Worm (Caenorhabditis elegans) whole organism, L2 larva: ENCODE measurements around the gene Y37D8A.25.

Experiments used
- sem-4 ChIP-seq: fragments of 150-350 bp; optimal IDR thresholded peaks from 2 replicates; lab custom pipeline; 2014; ENCODE audit warnings: missing biosample characterization, missing genetic modification reagents, missing genetic modification characterization
- sma-3 ChIP-seq: sonication (generic microtip); optimal IDR thresholded peaks from 2 replicates; lab custom pipeline; 2016; ENCODE audit warnings: missing genetic modification reagents, missing genetic modification characterization, missing compliant biosample characterization
- unc-62 ChIP-seq: fragments of 150-350 bp; optimal IDR thresholded peaks from 2 replicates; lab custom pipeline; 2014; ENCODE audit warnings: missing biosample characterization, missing genetic modification reagents, missing genetic modification characterization

ce11 chrIII:12831696-12832095, 11.6 kb upstream of the Y37D8A.25 start:
- no peak for TF ChIP-seq sem-4 (tag; lab: Kevin White, UChicago)
- no peak for TF ChIP-seq sma-3 (GFP tag; lab: Kevin White, UChicago)
- no peak for TF ChIP-seq unc-62 (GFP tag; lab: Kevin White, UChicago)
